Worm (Caenorhabditis elegans): Measurements from ENCODE around the gene C29A12.6.

- TF ChIP-seq ztf-4 (tag; optimal IDR thresholded peaks at IDR 0.05) (no peak), nhr-12 (tag; optimal IDR thresholded peaks at IDR 0.05) (no peak), nhr-25 (tag; optimal IDR thresholded peaks at IDR 0.05) (no peak)
These were observed 42.8 kb downstream of the C29A12.6 start for ce11 chrV:10889774-10890173.
